Fruit fly (Drosophila melanogaster): Measurements from ENCODE around the gene Atg1.

Gene Atg1

dm6 chr3L:12803159-12804034 lies 1.5 kb downstream of the Atg1 start (continued):
- TF ChIP-seq Trl (optimal IDR thresholded peaks at IDR 0.05): no peak
- peak; percentile 63 for TF ChIP-seq Trl (GFP tag; optimal IDR thresholded peaks at IDR 0.05)
- TF ChIP-seq dmrt99B (tag; optimal IDR thresholded peaks at IDR 0.05): peak; percentile 54
- peak in 1 of 2 experiments; percentile 44 for TF ChIP-seq Dfd (GFP tag; optimal IDR thresholded peaks at IDR 0.05)
- TF ChIP-seq Dek (tag; optimal IDR thresholded peaks at IDR 0.05): peak; percentile 8
- TF ChIP-seq Meics (GFP tag; optimal IDR thresholded peaks at IDR 0.05): peak; percentile 81
- peak; percentile 22 for TF ChIP-seq az2 (GFP tag; optimal IDR thresholded peaks at IDR 0.05)
- peak; percentile 17; the same call in 1 of the 2 replicates for TF ChIP-seq sisA (GFP tag; IDR thresholded peaks at IDR 0.05)
- TF ChIP-seq lmd (GFP tag; IDR thresholded peaks at IDR 0.05): peak; percentile 53; the same call in 1 of the 2 replicates
- 0 out of 2 replicates have a peak, but pooled peaks have one; percentile 21 for TF ChIP-seq stc (GFP tag; IDR thresholded peaks at IDR 0.05)
- TF ChIP-seq Aef1 (GFP tag; IDR thresholded peaks at IDR 0.05): 0 out of 3 replicates have a peak, but pooled peaks have one; percentile 15
- no peak for TF ChIP-seq Ets65A (GFP tag)
- no peak for TF ChIP-seq H15 (GFP tag; IDR thresholded peaks at IDR 0.05)
- peak; percentile 29 for TF ChIP-seq CG18262 (tag; optimal IDR thresholded peaks at IDR 0.05)
- peak; percentile 57 for TF ChIP-seq CG15269 (tag; optimal IDR thresholded peaks at IDR 0.05)
- peak in 1 of 2 experiments; percentile 9 for TF ChIP-seq chif (GFP tag; optimal IDR thresholded peaks at IDR 0.05)
- TF ChIP-seq bab2 (GFP tag; optimal IDR thresholded peaks at IDR 0.05): peak; percentile 45
- TF ChIP-seq crc (GFP tag; optimal IDR thresholded peaks at IDR 0.05): peak; percentile 55
- TF ChIP-seq tap (tag; optimal IDR thresholded peaks at IDR 0.05): peak; percentile 37
- TF ChIP-seq CG6689 (GFP tag; IDR thresholded peaks at IDR 0.05): 0 out of 2 replicates have a peak, but pooled peaks have one; percentile 26
- TF ChIP-seq CHES-1-like (GFP tag; optimal IDR thresholded peaks at IDR 0.05): peak; percentile 65
- peak; percentile 73 for TF ChIP-seq CG6765 (GFP tag; optimal IDR thresholded peaks at IDR 0.05)
- TF ChIP-seq chinmo (GFP tag; IDR thresholded peaks at IDR 0.05; ENCODE audit: partially characterized antibody): 0 out of 4 replicates have a peak, but pooled peaks have one; percentile 62
- no peak for TF ChIP-seq dimm (GFP tag; IDR thresholded peaks at IDR 0.05)
- no peak for TF ChIP-seq hth (optimal IDR thresholded peaks at IDR 0.05)
- peak; percentile 37 for TF ChIP-seq luna (GFP tag; optimal IDR thresholded peaks at IDR 0.05)
- peak; percentile 58 for TF ChIP-seq CG12744 (GFP tag; optimal IDR thresholded peaks at IDR 0.05)
- no peak for TF ChIP-seq ATbp (GFP tag; optimal IDR thresholded peaks at IDR 0.05)
- peak; percentile 15 for TF ChIP-seq CG2712 (tag; optimal IDR thresholded peaks at IDR 0.05)
- no peak for TF ChIP-seq nerfin-1 (tag; optimal IDR thresholded peaks at IDR 0.05)
- no peak for TF ChIP-seq Ptx1 (GFP tag; IDR thresholded peaks at IDR 0.05)
- TF ChIP-seq cwo (GFP tag; optimal IDR thresholded peaks at IDR 0.05): peak; percentile 93
- TF ChIP-seq CG13624 (GFP tag; optimal IDR thresholded peaks at IDR 0.05): peak; percentile 58
- TF ChIP-seq pros (GFP tag; optimal IDR thresholded peaks at IDR 0.05): no peak
- TF ChIP-seq Oaz (GFP tag; IDR thresholded peaks at IDR 0.05): 0 out of 2 replicates have a peak, but pooled peaks have one; percentile 30
- TF ChIP-seq CG16815 (GFP tag; optimal IDR thresholded peaks at IDR 0.05): peak; percentile 36
- TF ChIP-seq CG9437 (GFP tag; optimal IDR thresholded peaks at IDR 0.05): peak; percentile 51
- TF ChIP-seq D (optimal IDR thresholded peaks at IDR 0.05): no peak
- TF ChIP-seq D (GFP tag; optimal IDR thresholded peaks at IDR 0.05): no peak
- TF ChIP-seq gem (tag; optimal IDR thresholded peaks at IDR 0.05): peak; percentile 73
- TF ChIP-seq CG8388 (GFP tag; optimal IDR thresholded peaks at IDR 0.05): peak; percentile 46
- peak; percentile 64 for TF ChIP-seq CG30403 (GFP tag; optimal IDR thresholded peaks at IDR 0.05)
- no peak for TF ChIP-seq repo (GFP tag; optimal IDR thresholded peaks at IDR 0.05)
- peak; percentile 28; the same call in 1 of the 3 replicates for TF ChIP-seq B-H1 (GFP tag; IDR thresholded peaks at IDR 0.05)
- peak; percentile 66 for TF ChIP-seq CG7839 (tag; optimal IDR thresholded peaks at IDR 0.05)
- no peak for TF ChIP-seq CG3995 (GFP tag; optimal IDR thresholded peaks at IDR 0.05)
- peak; percentile 67 for TF ChIP-seq CG7786 (GFP tag; optimal IDR thresholded peaks at IDR 0.05)
- peak; percentile 47 for TF ChIP-seq phol (tag; optimal IDR thresholded peaks at IDR 0.05)
- TF ChIP-seq sd (tag; optimal IDR thresholded peaks at IDR 0.05): peak; percentile 97
- no peak for TF ChIP-seq h (optimal IDR thresholded peaks at IDR 0.05)

Data from whole organism, embryonic.